Worm (Caenorhabditis elegans): ENCODE data around the gene mif-4.
A peak's percentile ranks its signal among the peaks of the same experiment; 100 is the strongest.
"Not testable (repeated sequence)": the region's sequence is repeated elsewhere in the genome, so short reads cannot be mapped to it uniquely, and the experiment has no call there.

mif-4 gene

ce11 chrIV:6321667-6322066, 14.1 kb downstream of the mif-4 start, which contains the start of gene Y73B6BL.29:
TSS of gene Y73B6BL.29 (plus strand) at chrIV:6321929.
- TF ChIP-seq sem-2 (GFP tag; optimal IDR thresholded peaks at IDR 0.05) (no peak), drap-1 (GFP tag; optimal IDR thresholded peaks at IDR 0.05) (peak; percentile 12), nhr-28 (tag; optimal IDR thresholded peaks at IDR 0.05) (no peak), nhr-76 (tag; optimal IDR thresholded peaks at IDR 0.05) (no peak), M03D4.4 (tag; optimal IDR thresholded peaks at IDR 0.05) (no peak), pha-4 (tag; optimal IDR thresholded peaks at IDR 0.05) (peak; percentile 54), ces-1 (GFP tag; optimal IDR thresholded peaks at IDR 0.05) (peak; percentile 98), ceh-39 (tag; optimal IDR thresholded peaks at IDR 0.05) (peak; percentile 59), bed-3 (GFP tag; optimal IDR thresholded peaks at IDR 0.05) (no peak), tbx-8 (GFP tag; optimal IDR thresholded peaks at IDR 0.05) (no peak), snpc-4 (tag; optimal IDR thresholded peaks at IDR 0.05) (no peak), blmp-1 (tag; optimal IDR thresholded peaks at IDR 0.05) (no peak), flh-1 (GFP tag; optimal IDR thresholded peaks at IDR 0.05) (no peak), unc-62 (GFP tag; optimal IDR thresholded peaks at IDR 0.05) (no peak), zip-8 (tag; optimal IDR thresholded peaks at IDR 0.05) (peak; percentile 93), nhr-237 (tag; optimal IDR thresholded peaks at IDR 0.05) (peak; percentile 50), lin-13 (tag; optimal IDR thresholded peaks at IDR 0.05) (no peak), ztf-11 (tag; optimal IDR thresholded peaks at IDR 0.05) (no peak), ham-2 (GFP tag; optimal IDR thresholded peaks at IDR 0.05) (no peak), lin-32 (GFP tag; optimal IDR thresholded peaks at IDR 0.05) (no peak), elt-1 (tag; optimal IDR thresholded peaks at IDR 0.05; ENCODE audit: borderline replicate concordance, insufficient read depth) (no peak), ceh-43 (GFP tag; optimal IDR thresholded peaks at IDR 0.05) (peak; percentile 52), unc-120 (tag; optimal IDR thresholded peaks at IDR 0.05; ENCODE audit: poor library complexity, severe bottlenecking) (no peak), mep-1 (tag; optimal IDR thresholded peaks at IDR 0.05) (peak; percentile 67), elt-3 (tag; optimal IDR thresholded peaks at IDR 0.05) (no peak), unc-39 (tag; optimal IDR thresholded peaks at IDR 0.05) (no peak), mls-2 (tag; optimal IDR thresholded peaks at IDR 0.05) (no peak), lsy-2 (tag; optimal IDR thresholded peaks at IDR 0.05) (peak; percentile 77), cnd-1 (tag; optimal IDR thresholded peaks at IDR 0.05) (no peak), ceh-83 (GFP tag; optimal IDR thresholded peaks at IDR 0.05) (no peak), nhr-2 (tag; optimal IDR thresholded peaks at IDR 0.05) (peak; percentile 56), mab-5 (tag; optimal IDR thresholded peaks at IDR 0.05) (no peak), hlh-1 (tag; optimal IDR thresholded peaks at IDR 0.05) (no peak), sptf-1 (tag; optimal IDR thresholded peaks at IDR 0.05) (peak; percentile 68), nhr-12 (tag; optimal IDR thresholded peaks at IDR 0.05) (no peak)

ce11 chrIV:6317357-6317756, 18.4 kb downstream of the mif-4 start, which contains the start of gene Y73B6BL.12:
TSS of gene Y73B6BL.12 (minus strand) at chrIV:6317457.
- not testable (repeated sequence) for TF ChIP-seq ceh-83 (GFP tag; optimal IDR thresholded peaks at IDR 0.05); sem-2 (GFP tag; optimal IDR thresholded peaks at IDR 0.05); M03D4.4 (tag; optimal IDR thresholded peaks at IDR 0.05)

DNA sequence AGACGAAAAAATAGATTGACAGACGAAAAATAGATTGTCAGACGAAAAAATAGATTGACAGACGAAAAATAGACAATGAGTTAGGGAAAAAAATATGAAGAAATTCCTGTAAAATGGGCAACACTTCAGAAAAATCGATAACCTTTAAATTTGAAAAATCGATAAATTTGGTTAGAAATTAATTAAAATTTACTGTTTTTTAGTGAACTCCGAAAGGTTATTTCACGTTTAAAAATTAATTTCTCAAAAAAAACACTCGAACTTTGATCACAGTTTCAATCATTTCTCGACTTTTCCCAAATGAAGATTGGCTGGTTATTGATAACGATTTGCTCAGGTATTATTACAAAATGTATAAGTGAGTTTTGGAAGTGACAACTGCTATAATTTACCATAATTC, 28.4 kb downstream of the mif-4 start, which contains the start of gene csp-2:
Gene csp-2, plus strand, starts transcription at position 301 of the 400 bp plus-strand sequence.
- TF ChIP-seq ceh-83 (GFP tag; optimal IDR thresholded peaks at IDR 0.05) (no peak), mab-5 (tag; optimal IDR thresholded peaks at IDR 0.05) (no peak), mls-2 (tag; optimal IDR thresholded peaks at IDR 0.05) (no peak), nhr-76 (tag; optimal IDR thresholded peaks at IDR 0.05) (no peak), M03D4.4 (tag; optimal IDR thresholded peaks at IDR 0.05) (no peak), zip-8 (tag; optimal IDR thresholded peaks at IDR 0.05) (no peak), ham-2 (GFP tag; optimal IDR thresholded peaks at IDR 0.05) (no peak), ceh-43 (GFP tag; optimal IDR thresholded peaks at IDR 0.05) (no peak), nhr-237 (tag; optimal IDR thresholded peaks at IDR 0.05) (no peak), lsy-2 (tag; optimal IDR thresholded peaks at IDR 0.05) (no peak), pha-4 (tag; optimal IDR thresholded peaks at IDR 0.05) (no peak), lin-32 (GFP tag; optimal IDR thresholded peaks at IDR 0.05) (no peak)

DNA sequence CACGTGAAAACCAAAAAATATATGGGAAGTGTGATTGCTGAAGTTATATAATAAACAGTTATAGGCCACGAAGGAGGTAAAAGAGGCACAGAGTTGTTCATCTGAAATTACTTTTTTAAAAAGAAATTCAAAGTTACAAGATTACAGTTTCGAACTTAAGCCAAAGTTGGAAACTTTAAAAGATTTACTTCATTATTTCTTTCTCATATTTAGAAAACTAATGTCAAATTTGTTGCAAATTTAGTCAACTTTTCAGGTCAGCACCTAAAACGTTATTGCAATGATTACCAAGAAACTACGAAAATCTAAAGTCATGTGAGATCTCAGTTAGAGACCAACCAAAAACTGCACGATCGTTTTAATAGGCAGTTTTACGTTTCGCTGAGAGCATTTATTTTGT, 32.2 kb downstream of the mif-4 start, which contains the start of gene srv-25:
Gene srv-25, minus strand, starts transcription at position 101 of the 400 bp plus-strand sequence.
- TF ChIP-seq blmp-1 (tag; optimal IDR thresholded peaks at IDR 0.05) (no peak), ceh-43 (GFP tag; optimal IDR thresholded peaks at IDR 0.05) (no peak), cnd-1 (tag; optimal IDR thresholded peaks at IDR 0.05) (no peak), ham-2 (GFP tag; optimal IDR thresholded peaks at IDR 0.05) (no peak), mls-2 (tag; optimal IDR thresholded peaks at IDR 0.05) (no peak), flh-1 (GFP tag; optimal IDR thresholded peaks at IDR 0.05) (no peak), tbx-8 (GFP tag; optimal IDR thresholded peaks at IDR 0.05) (no peak), unc-120 (tag; optimal IDR thresholded peaks at IDR 0.05; ENCODE audit: poor library complexity, severe bottlenecking) (no peak), nhr-237 (tag; optimal IDR thresholded peaks at IDR 0.05) (no peak), lin-13 (tag; optimal IDR thresholded peaks at IDR 0.05) (no peak), unc-39 (tag; optimal IDR thresholded peaks at IDR 0.05) (no peak), nhr-12 (tag; optimal IDR thresholded peaks at IDR 0.05) (no peak), sptf-1 (tag; optimal IDR thresholded peaks at IDR 0.05) (no peak)
